Worm (Caenorhabditis elegans) whole organism, mixed stage, embryonic: ENCODE results near the gene C49C3.4.
A peak's percentile ranks its signal among the peaks of the same experiment; 100 is the strongest.

ENCODE experiments used
- M03D4.4 ChIP-seq: sonication (generic microtip); optimal IDR thresholded peaks from 2 replicates; lab custom pipeline; 2017; ENCODE audit warnings: mild to moderate bottlenecking, missing genetic modification characterization, missing compliant biosample characterization
- bed-3 ChIP-seq: fragments of 200-800 bp; sonication (Bioruptor generic); optimal IDR thresholded peaks from 3 replicates; lab custom pipeline; 2018; ENCODE audit warnings: mild to moderate bottlenecking, missing genetic modification characterization, moderate library complexity, missing compliant biosample characterization
- blmp-1 ChIP-seq: fragments of 150-350 bp; optimal IDR thresholded peaks from 2 replicates; lab custom pipeline; 2014; ENCODE audit warnings: missing biosample characterization, missing genetic modification characterization
- ceh-39 ChIP-seq: fragments of 150-350 bp; optimal IDR thresholded peaks from 2 replicates; lab custom pipeline; 2014; ENCODE audit warnings: missing biosample characterization, missing genetic modification characterization
- ceh-83 ChIP-seq: fragments of 200-800 bp; sonication (Bioruptor generic); optimal IDR thresholded peaks from 2 replicates; lab custom pipeline; 2018; ENCODE audit warnings: mild to moderate bottlenecking, missing genetic modification characterization, missing compliant biosample characterization
- ces-1 ChIP-seq: fragments of 150-350 bp; optimal IDR thresholded peaks from 2 replicates; lab custom pipeline; 2014; ENCODE audit warnings: missing biosample characterization, missing genetic modification reagents, missing genetic modification characterization
- cnd-1 ChIP-seq: fragments of 200-800 bp; sonication (Bioruptor generic); optimal IDR thresholded peaks from 2 replicates; lab custom pipeline; 2018; ENCODE audit warnings: mild to moderate bottlenecking, missing genetic modification characterization, missing compliant biosample characterization
- drap-1 ChIP-seq: fragments of 200-800 bp; sonication (Bioruptor generic); optimal IDR thresholded peaks from 3 replicates; lab custom pipeline; 2018; ENCODE audit warnings: mild to moderate bottlenecking, missing genetic modification characterization, missing compliant biosample characterization
- elt-1 ChIP-seq: sonication (generic microtip); optimal IDR thresholded peaks from 2 replicates; lab custom pipeline; 2017; ENCODE audit warnings: missing genetic modification characterization, mild to moderate bottlenecking, missing compliant biosample characterization, antibody characterized with exemption, moderate library complexity, borderline replicate concordance; ENCODE audit not compliant: insufficient read depth
- elt-3 ChIP-seq: fragments of 150-350 bp; optimal IDR thresholded peaks from 2 replicates; lab custom pipeline; 2014; ENCODE audit warnings: missing biosample characterization, missing genetic modification characterization
- flh-1 ChIP-seq: fragments of 200-800 bp; sonication (Bioruptor generic); optimal IDR thresholded peaks from 2 replicates; lab custom pipeline; 2018; ENCODE audit warnings: mild to moderate bottlenecking, missing genetic modification characterization, moderate library complexity, missing compliant biosample characterization
- ham-2 ChIP-seq: fragments of 200-800 bp; sonication (Bioruptor generic); optimal IDR thresholded peaks from 2 replicates; lab custom pipeline; 2018; ENCODE audit warnings: mild to moderate bottlenecking, missing genetic modification characterization, missing compliant biosample characterization
- hlh-1 ChIP-seq: fragments of 150-350 bp; optimal IDR thresholded peaks from 2 replicates; lab custom pipeline; 2014; ENCODE audit warnings: missing biosample characterization, missing genetic modification reagents, missing genetic modification characterization
- lin-13 ChIP-seq: fragments of 150-350 bp; optimal IDR thresholded peaks from 2 replicates; lab custom pipeline; 2014; ENCODE audit warnings: missing biosample characterization, missing genetic modification characterization
- lsy-2 ChIP-seq: fragments of 150-350 bp; optimal IDR thresholded peaks from 2 replicates; lab custom pipeline; 2014; ENCODE audit warnings: missing biosample characterization, missing genetic modification characterization
- mab-5 ChIP-seq: fragments of 150-350 bp; optimal IDR thresholded peaks from 2 replicates; lab custom pipeline; 2014; ENCODE audit warnings: missing biosample characterization, missing genetic modification characterization
- mep-1 ChIP-seq: fragments of 150-350 bp; optimal IDR thresholded peaks from 2 replicates; lab custom pipeline; 2017; ENCODE audit warnings: missing biosample characterization, missing genetic modification reagents, missing genetic modification characterization, inconsistent platforms
- mls-2 ChIP-seq: sonication (generic microtip); optimal IDR thresholded peaks from 2 replicates; lab custom pipeline; 2016; ENCODE audit warnings: mild to moderate bottlenecking, missing genetic modification characterization, moderate library complexity, missing compliant biosample characterization
- nhr-12 ChIP-seq: fragments of 150-350 bp; optimal IDR thresholded peaks from 2 replicates; lab custom pipeline; 2014; ENCODE audit warnings: missing biosample characterization, missing genetic modification characterization
- nhr-2 ChIP-seq: fragments of 150-350 bp; optimal IDR thresholded peaks from 2 replicates; lab custom pipeline; 2014; ENCODE audit warnings: missing biosample characterization, missing genetic modification characterization
- nhr-237 ChIP-seq: fragments of 150-350 bp; optimal IDR thresholded peaks from 2 replicates; lab custom pipeline; 2014; ENCODE audit warnings: missing biosample characterization, missing genetic modification characterization
- nhr-28 ChIP-seq: fragments of 150-350 bp; optimal IDR thresholded peaks from 2 replicates; lab custom pipeline; 2014; ENCODE audit warnings: missing biosample characterization, missing genetic modification characterization
- nhr-76 ChIP-seq: sonication (generic microtip); optimal IDR thresholded peaks from 2 replicates; lab custom pipeline; 2017; ENCODE audit warnings: missing biosample characterization, missing genetic modification characterization
- pha-4 ChIP-seq: fragments of 150-350 bp; optimal IDR thresholded peaks from 2 replicates; lab custom pipeline; 2018; ENCODE audit warnings: missing biosample characterization, missing genetic modification reagents, missing genetic modification characterization
- sem-2 ChIP-seq: fragments of 200-800 bp; sonication (Bioruptor generic); optimal IDR thresholded peaks from 2 replicates; lab custom pipeline; 2018; ENCODE audit warnings: mild to moderate bottlenecking, missing genetic modification characterization, missing compliant biosample characterization
- snpc-4 ChIP-seq: fragments of 150-350 bp; optimal IDR thresholded peaks from 2 replicates; lab custom pipeline; 2014; ENCODE audit warnings: missing biosample characterization, missing genetic modification characterization
- sptf-1 ChIP-seq: sonication (generic microtip); optimal IDR thresholded peaks from 2 replicates; lab custom pipeline; 2017; ENCODE audit warnings: mild to moderate bottlenecking, missing genetic modification characterization, moderate library complexity, missing compliant biosample characterization
- tbx-8 ChIP-seq: fragments of 200-800 bp; sonication (Bioruptor generic); optimal IDR thresholded peaks from 2 replicates; lab custom pipeline; 2018; ENCODE audit warnings: mild to moderate bottlenecking, missing genetic modification characterization, moderate library complexity, missing compliant biosample characterization
- unc-120 ChIP-seq: sonication (generic microtip); optimal IDR thresholded peaks from 2 replicates; lab custom pipeline; 2017; ENCODE audit warnings: missing genetic modification characterization, missing compliant biosample characterization; ENCODE audit not compliant: poor library complexity, severe bottlenecking
- unc-62 ChIP-seq: fragments of 150-350 bp; optimal IDR thresholded peaks from 2 replicates; lab custom pipeline; 2014; ENCODE audit warnings: missing biosample characterization, missing genetic modification reagents, missing genetic modification characterization
- zip-8 ChIP-seq: fragments of 150-350 bp; optimal IDR thresholded peaks from 2 replicates; lab custom pipeline; 2014; ENCODE audit warnings: missing biosample characterization, missing genetic modification characterization
- ztf-11 ChIP-seq: fragments of 150-350 bp; optimal IDR thresholded peaks from 2 replicates; lab custom pipeline; 2014; ENCODE audit warnings: missing biosample characterization, missing genetic modification characterization

The C49C3.4 gene

ce11 chrIV:17320445-17320844, at the start of gene C49C3.4:
Gene C49C3.4 (plus strand): TSS chrIV:17320795.
- TF ChIP-seq drap-1 (GFP tag; lab: Kevin White, UChicago) (no peak), zip-8 (tag; lab: Kevin White, UChicago) (no peak), elt-1 (tag; lab: Kevin White, UChicago) (no peak), sem-2 (GFP tag; lab: Kevin White, UChicago) (no peak), blmp-1 (tag; lab: Kevin White, UChicago) (no peak), M03D4.4 (tag; lab: Kevin White, UChicago) (no peak), mls-2 (no peak), tbx-8 (GFP tag; lab: Kevin White, UChicago) (no peak), hlh-1 (no peak), elt-3 (no peak), ham-2 (GFP tag; lab: Kevin White, UChicago) (no peak), mab-5 (no peak), unc-120 (tag; lab: Kevin White, UChicago) (no peak), nhr-237 (no peak), lsy-2 (tag; lab: Kevin White, UChicago) (no peak), nhr-76 (tag; lab: Kevin White, UChicago) (no peak), ceh-39 (tag; lab: Kevin White, UChicago) (no peak), nhr-28 (tag; lab: Kevin White, UChicago) (no peak)

- TF ChIP-seq ceh-39 (tag; lab: Kevin White, UChicago) (no peak), ces-1 (GFP tag; lab: Kevin White, UChicago) (no peak), elt-3 (no peak), drap-1 (GFP tag; lab: Kevin White, UChicago) (no peak), ceh-83 (no peak), unc-62 (GFP tag; lab: Kevin White, UChicago) (no peak), sptf-1 (tag; lab: Kevin White, UChicago) (no peak), ztf-11 (tag; lab: Kevin White, UChicago) (no peak), elt-1 (tag; lab: Kevin White, UChicago) (no peak), mls-2 (no peak), cnd-1 (no peak), bed-3 (GFP tag; lab: Kevin White, UChicago) (no peak), pha-4 (tag; lab: Kevin White, UChicago) (no peak), flh-1 (GFP tag; lab: Kevin White, UChicago) (no peak), mep-1 (tag; lab: Kevin White, UChicago) (no peak), tbx-8 (GFP tag; lab: Kevin White, UChicago) (no peak), mab-5 (no peak), nhr-28 (tag; lab: Kevin White, UChicago) (no peak)
These were observed 46.9 kb upstream of the C49C3.4 start, which contains the start of gene gln-5 for ce11 chrIV:17273602-17274110. Gene gln-5 (minus strand): TSS chrIV:17273652.

ce11 chrIV:17275281-17275680, 45.3 kb upstream of the C49C3.4 start, which contains the start of gene lhfp-4:
Gene lhfp-4 (plus strand): TSS chrIV:17275581.
- TF ChIP-seq tbx-8 (GFP tag; lab: Kevin White, UChicago) (no peak), snpc-4 (tag; lab: Kevin White, UChicago) (no peak), nhr-237 (no peak), lin-13 (tag; lab: Kevin White, UChicago) (no peak)

- peak; percentile 92 for TF ChIP-seq elt-1 (tag; lab: Kevin White, UChicago)
- peak; percentile 81 for TF ChIP-seq unc-62 (GFP tag; lab: Kevin White, UChicago)
- peak; percentile 3 for TF ChIP-seq ceh-39 (tag; lab: Kevin White, UChicago)
- peak; percentile 51 for TF ChIP-seq nhr-2 (tag; lab: Kevin White, UChicago)
- TF ChIP-seq elt-3: no peak
- TF ChIP-seq nhr-12: no peak
- TF ChIP-seq, all 35 proteins: peak for 4
These were observed 43.7 kb upstream of the C49C3.4 start, which contains the start of gene clec-196 for ce11 chrIV:17276705-17277458. Gene clec-196 (plus strand): TSS chrIV:17276956.
